Fruit fly (Drosophila melanogaster) whole organism, prepupa: Measurements from ENCODE around the gene Alp12.

Source experiments
- CG11902 ChIP-seq: fragments of 200-800 bp; sonication (Bioruptor generic); optimal IDR thresholded peaks from 3 replicates; lab custom pipeline; 2016; ENCODE audit warnings: missing biosample characterization, missing genetic modification characterization
- Gug ChIP-seq: fragments of 200-800 bp; sonication (Bioruptor generic); IDR thresholded peaks from 2 replicates; pipeline ENCODE4 v1.3.6; 2022; ENCODE audit warnings: missing biosample characterization, missing genetic modification characterization

DNA sequence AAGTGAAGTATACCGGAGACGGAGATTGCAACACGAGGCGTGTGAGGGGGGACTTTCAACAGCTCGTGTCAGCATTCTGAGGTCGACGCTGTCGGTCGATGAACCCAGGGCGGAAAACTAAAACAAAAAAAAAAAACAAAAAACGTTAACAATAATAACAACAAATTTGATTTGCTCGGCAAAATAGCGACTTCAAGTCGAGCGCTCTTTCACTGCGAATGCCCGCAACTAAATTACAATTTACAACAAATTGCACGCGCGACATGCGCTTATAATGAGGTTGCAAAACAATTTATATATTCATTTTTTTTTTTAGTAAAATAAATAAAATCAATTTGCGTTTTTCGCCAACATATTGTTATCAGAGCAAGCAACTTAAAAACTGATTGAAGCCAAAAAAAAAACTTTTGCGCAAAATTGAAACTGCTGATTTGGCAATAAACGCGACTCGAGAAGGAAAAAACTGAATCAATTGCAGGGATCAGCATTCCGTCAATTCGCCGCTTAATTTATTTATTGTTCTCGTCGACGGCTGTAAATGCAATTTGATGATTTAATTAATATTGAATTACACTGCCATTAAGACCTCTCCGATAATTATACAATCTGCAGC lies 49.7 kb downstream of the Alp12 start:
- TF ChIP-seq CG11902 (GFP tag; lab: Kevin White, UChicago) (no peak), Gug (GFP tag; lab: Robert Waterston, UW) (no peak)
